Fruit fly (Drosophila melanogaster) whole organism, embryonic: ENCODE data around the gene CG42676.
A peak's percentile ranks its signal among the peaks of the same experiment; 100 is the strongest.

ENCODE experiments used
- Bteb2 ChIP-seq: fragments of 200-800 bp; sonication (Bioruptor generic); optimal IDR thresholded peaks from 2 replicates; lab custom pipeline; 2016; ENCODE audit warnings: missing biosample characterization, missing genetic modification characterization
- CG10267 ChIP-seq: fragments of 200-800 bp; sonication (Bioruptor generic); optimal IDR thresholded peaks from 2 replicates; lab custom pipeline; 2018; ENCODE audit warnings: missing biosample characterization, mild to moderate bottlenecking, missing genetic modification characterization, moderate library complexity
- CG13624 ChIP-seq: fragments of 200-800 bp; sonication (Bioruptor generic); optimal IDR thresholded peaks from 2 replicates; lab custom pipeline; 2016; ENCODE audit warnings: missing biosample characterization, missing genetic modification characterization
- CG15479 ChIP-seq: fragments of 200-800 bp; sonication (Bioruptor generic); optimal IDR thresholded peaks from 3 replicates; lab custom pipeline; 2019; ENCODE audit warnings: missing biosample characterization, mild to moderate bottlenecking, missing genetic modification characterization, moderate library complexity
- CG17186 ChIP-seq: fragments of 200-800 bp; sonication (Bioruptor generic); optimal IDR thresholded peaks from 3 replicates; lab custom pipeline; 2017; ENCODE audit warnings: missing biosample characterization, missing genetic modification reagents, missing genetic modification characterization
- CG2116 ChIP-seq: fragments of 200-800 bp; sonication (Bioruptor generic); optimal IDR thresholded peaks from 3 replicates; lab custom pipeline; 2018; ENCODE audit warnings: missing biosample characterization, mild to moderate bottlenecking, missing genetic modification characterization
- CG2120 ChIP-seq: fragments of 200-800 bp; sonication (Bioruptor generic); optimal IDR thresholded peaks from 3 replicates; lab custom pipeline; 2016; ENCODE audit warnings: missing biosample characterization, missing genetic modification characterization
- CG3847 ChIP-seq: fragments of 200-800 bp; sonication (Bioruptor generic); IDR thresholded peaks from 2 replicates; pipeline ENCODE4 v1.3.6; 2022; ENCODE audit warnings: missing biosample characterization, missing genetic modification characterization
- CG9215 ChIP-seq: fragments of 200-800 bp; sonication (Bioruptor generic); IDR thresholded peaks from 2 replicates; pipeline ENCODE4 v1.3.6; 2022; ENCODE audit warnings: missing biosample characterization, missing genetic modification characterization
- CG9437 ChIP-seq: fragments of 200-800 bp; sonication (Bioruptor generic); optimal IDR thresholded peaks from 2 replicates; lab custom pipeline; 2018; ENCODE audit warnings: missing biosample characterization, mild to moderate bottlenecking, missing genetic modification characterization
- CG9797 ChIP-seq: fragments of 200-800 bp; sonication (Bioruptor generic); optimal IDR thresholded peaks from 3 replicates; lab custom pipeline; 2018; ENCODE audit warnings: missing biosample characterization, mild to moderate bottlenecking, missing genetic modification characterization
- CTCF ChIP-seq: fragments of 200-800 bp; sonication (Bioruptor generic); optimal IDR thresholded peaks from 2 replicates; lab custom pipeline; 2017; ENCODE audit warnings: missing biosample characterization, mild to moderate bottlenecking, missing genetic modification characterization, moderate library complexity
- Dip3 ChIP-seq: fragments of 200-800 bp; sonication (Bioruptor generic); optimal IDR thresholded peaks from 3 replicates; lab custom pipeline; 2016; ENCODE audit warnings: missing biosample characterization, missing genetic modification characterization
- Dp ChIP-seq: fragments of 200-800 bp; sonication (Bioruptor generic); optimal IDR thresholded peaks from 2 replicates; lab custom pipeline; 2018; ENCODE audit warnings: missing biosample characterization, mild to moderate bottlenecking, missing genetic modification characterization, moderate library complexity
- Dref ChIP-seq: fragments of 200-800 bp; sonication (Bioruptor generic); IDR thresholded peaks from 2 replicates; pipeline ENCODE4 v1.3.6; 2022; ENCODE audit warnings: missing biosample characterization, missing genetic modification characterization
- E2f2 ChIP-seq: fragments of 200-800 bp; sonication (Bioruptor generic); IDR thresholded peaks from 2 replicates; pipeline ENCODE4 v1.3.6; 2022; ENCODE audit warnings: missing biosample characterization, missing genetic modification characterization
- Ets97D ChIP-seq: fragments of 200-800 bp; sonication (Bioruptor generic); optimal IDR thresholded peaks from 3 replicates; lab custom pipeline; 2016; ENCODE audit warnings: missing biosample characterization, missing genetic modification characterization
- HLH4C ChIP-seq: fragments of 200-800 bp; sonication (Bioruptor generic); IDR thresholded peaks from 3 replicates; pipeline ENCODE4 v1.3.6; 2022; ENCODE audit warnings: missing biosample characterization, missing genetic modification characterization; ENCODE audit not compliant: partially characterized antibody
- MBD-R2 ChIP-seq: fragments of 200-800 bp; sonication (Bioruptor generic); IDR thresholded peaks from 2 replicates; pipeline ENCODE4 v1.3.6; 2022; ENCODE audit warnings: missing biosample characterization, missing genetic modification characterization
- MTF-1 ChIP-seq: fragments of 200-800 bp; sonication (Bioruptor generic); optimal IDR thresholded peaks from 2 replicates; lab custom pipeline; 2018; ENCODE audit warnings: missing biosample characterization, mild to moderate bottlenecking, missing genetic modification characterization, borderline replicate concordance
- Myb ChIP-seq: fragments of 200-800 bp; sonication (Bioruptor generic); optimal IDR thresholded peaks from 2 replicates; lab custom pipeline; 2016; ENCODE audit warnings: missing biosample characterization, missing genetic modification characterization
- NfI ChIP-seq: fragments of 200-800 bp; sonication (Bioruptor generic); optimal IDR thresholded peaks from 3 replicates; lab custom pipeline; 2018; ENCODE audit warnings: missing biosample characterization, mild to moderate bottlenecking, missing genetic modification characterization, moderate library complexity
- Scr ChIP-seq: fragments of 200-800 bp; sonication (Bioruptor generic); IDR thresholded peaks from 2 replicates; pipeline ENCODE4 v1.3.6; 2022; ENCODE audit warnings: missing biosample characterization, missing genetic modification characterization; ENCODE audit not compliant: partially characterized antibody
- Side ChIP-seq: fragments of 200-800 bp; sonication (Bioruptor generic); optimal IDR thresholded peaks from 2 replicates; lab custom pipeline; 2016; ENCODE audit warnings: missing biosample characterization, missing genetic modification characterization
- Sin3A ChIP-seq: fragments of >200 bp; optimal IDR thresholded peaks from 2 replicates; lab custom pipeline; 2018
- Sry-δ ChIP-seq: fragments of 200-800 bp; sonication (Bioruptor generic); optimal IDR thresholded peaks from 2 replicates; lab custom pipeline; 2016; ENCODE audit warnings: missing biosample characterization, missing genetic modification characterization
- Xbp1 ChIP-seq: fragments of 200-800 bp; sonication (Bioruptor generic); optimal IDR thresholded peaks from 3 replicates; lab custom pipeline; 2016; ENCODE audit warnings: missing biosample characterization, mild to moderate bottlenecking, missing genetic modification characterization
- ap ChIP-seq: fragments of 200-800 bp; sonication (Bioruptor generic); IDR thresholded peaks from 2 replicates; pipeline ENCODE4 v1.3.6; 2022; ENCODE audit warnings: missing biosample characterization, missing genetic modification characterization
- ci ChIP-seq: fragments of 200-800 bp; sonication (Bioruptor generic); IDR thresholded peaks from 3 replicates; pipeline ENCODE4 v1.3.6; 2022; ENCODE audit warnings: missing biosample characterization, missing genetic modification characterization
- crp ChIP-seq, 2 experiments: fragments of 200-800 bp; sonication (Bioruptor generic); optimal IDR thresholded peaks; 2 replicates in 1 of 2; 3 replicates in 1 of 2; lab custom pipeline; 2017; ENCODE audit warnings: missing biosample characterization in 2 of 2, missing genetic modification characterization in 2 of 2, mild to moderate bottlenecking in 1 of 2, moderate library complexity in 1 of 2
- dan ChIP-seq: fragments of 200-800 bp; sonication (Bioruptor generic); IDR thresholded peaks from 2 replicates; pipeline ENCODE4 v1.3.6; 2022; ENCODE audit warnings: missing biosample characterization, missing genetic modification characterization
- exex ChIP-seq: fragments of 200-800 bp; sonication (Bioruptor generic); optimal IDR thresholded peaks from 4 replicates; lab custom pipeline; 2018; ENCODE audit warnings: missing biosample characterization, mild to moderate bottlenecking, missing genetic modification characterization, moderate library complexity
- fd3F ChIP-seq: fragments of 200-800 bp; sonication (Bioruptor generic); optimal IDR thresholded peaks from 2 replicates; lab custom pipeline; 2018; ENCODE audit warnings: missing biosample characterization, mild to moderate bottlenecking, missing genetic modification characterization, moderate library complexity
- gfzf ChIP-seq: fragments of 200-800 bp; sonication (Bioruptor generic); optimal IDR thresholded peaks from 2 replicates; lab custom pipeline; 2016; ENCODE audit warnings: missing biosample characterization, mild to moderate bottlenecking, missing genetic modification characterization, moderate library complexity
- ham ChIP-seq: fragments of 200-800 bp; sonication (Bioruptor generic); IDR thresholded peaks from 2 replicates; pipeline ENCODE4 v1.3.6; 2022; ENCODE audit warnings: missing biosample characterization, missing genetic modification characterization
- nmo ChIP-seq: fragments of 200-800 bp; sonication (Bioruptor generic); optimal IDR thresholded peaks from 2 replicates; lab custom pipeline; 2018; ENCODE audit warnings: missing biosample characterization, mild to moderate bottlenecking, missing genetic modification characterization, moderate library complexity
- otp ChIP-seq: fragments of 200-800 bp; sonication (Bioruptor generic); IDR thresholded peaks from 3 replicates; pipeline ENCODE4, ENCODE4 v1.3.6; 2022; ENCODE audit warnings: missing biosample characterization, missing genetic modification characterization
- phol ChIP-seq: fragments of 200-800 bp; sonication (Bioruptor generic); optimal IDR thresholded peaks from 3 replicates; lab custom pipeline; 2018; ENCODE audit warnings: missing biosample characterization, mild to moderate bottlenecking, missing genetic modification characterization, moderate library complexity
- pzg ChIP-seq: fragments of 200-800 bp; sonication (Bioruptor generic); optimal IDR thresholded peaks from 3 replicates; lab custom pipeline; 2018; ENCODE audit warnings: missing biosample characterization, mild to moderate bottlenecking, missing genetic modification characterization, moderate library complexity
- sd ChIP-seq: fragments of 200-800 bp; sonication (Bioruptor generic); optimal IDR thresholded peaks from 3 replicates; lab custom pipeline; 2018; ENCODE audit warnings: missing biosample characterization, mild to moderate bottlenecking, missing genetic modification characterization, moderate library complexity
- sens ChIP-seq: fragments of 200-800 bp; sonication (Bioruptor generic); peaks from one replicate; lab custom pipeline; 2016; ENCODE audit warnings: missing biosample characterization, missing genetic modification characterization
- sob ChIP-seq: fragments of 200-800 bp; sonication (Bioruptor generic); IDR thresholded peaks from 2 replicates; pipeline ENCODE4 v1.3.6; 2022; ENCODE audit warnings: missing biosample characterization, missing genetic modification characterization
- ttk ChIP-seq: fragments of 200-800 bp; sonication (Bioruptor generic); IDR thresholded peaks from 2 replicates; pipeline ENCODE4 v2.1.2; 2022; ENCODE audit warnings: missing biosample characterization, missing genetic modification characterization
- unc-4 ChIP-seq: fragments of 200-800 bp; sonication (Bioruptor generic); IDR thresholded peaks from 2 replicates; pipeline ENCODE4 v1.3.6; 2022; ENCODE audit warnings: missing biosample characterization, missing genetic modification characterization; ENCODE audit not compliant: partially characterized antibody
- zen ChIP-seq: fragments of 200-800 bp; sonication (Bioruptor generic); optimal IDR thresholded peaks from 3 replicates; lab custom pipeline; 2018; ENCODE audit warnings: missing biosample characterization, mild to moderate bottlenecking, missing genetic modification characterization, moderate library complexity
- zen2 ChIP-seq: fragments of 200-800 bp; sonication (Bioruptor generic); IDR thresholded peaks from 3 replicates; pipeline ENCODE4 v1.3.6; 2022; ENCODE audit warnings: missing biosample characterization, missing genetic modification characterization; ENCODE audit not compliant: partially characterized antibody

CG42676 gene

DNA sequence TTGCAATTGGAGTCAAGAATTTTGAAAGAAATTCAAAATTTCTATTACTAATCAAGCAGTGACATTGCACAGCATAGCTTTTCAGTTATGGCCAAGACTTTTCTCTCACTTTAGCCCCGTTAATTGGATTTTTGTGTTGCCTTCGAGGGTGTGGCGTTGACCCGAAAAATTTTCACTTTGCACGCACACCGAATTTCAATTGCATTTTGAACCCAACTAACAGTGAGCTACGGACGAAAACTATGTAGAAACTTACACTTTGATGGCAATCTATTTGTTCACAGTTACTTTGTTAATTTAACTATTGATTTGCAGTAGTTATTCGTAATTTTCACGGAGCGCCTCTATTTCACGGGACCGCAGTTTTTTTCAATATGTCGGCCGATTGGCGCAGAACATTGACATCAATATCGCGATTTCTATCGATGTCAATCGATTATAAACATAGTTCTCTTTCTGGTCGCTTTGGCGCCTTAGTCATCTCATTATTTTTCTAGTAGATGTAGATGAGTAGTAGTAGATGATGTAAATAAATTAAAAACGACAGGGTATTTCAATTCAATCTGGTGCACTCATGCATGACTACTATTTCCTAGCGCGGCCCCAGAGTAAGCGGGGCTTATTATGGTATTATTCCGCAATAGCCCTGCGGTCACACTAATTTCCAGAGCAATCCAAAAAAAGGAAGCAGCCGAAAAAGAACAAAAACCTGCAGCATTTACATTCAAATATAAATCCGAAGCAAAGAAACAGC is 7.8 kb upstream of the CG42676 start, which contains the start of the genes alpha-Spec, dlt and Cdc37 (continued):
- TF ChIP-seq CG9437 (GFP tag; lab: Kevin White, UChicago) = peak; percentile 5
- TF ChIP-seq Bteb2 (GFP tag; lab: Kevin White, UChicago) = peak; percentile 6
- TF ChIP-seq dan (GFP tag; lab: Robert Waterston, UW) = no peak
- TF ChIP-seq Side (GFP tag; lab: Kevin White, UChicago) = peak; percentile 30
- TF ChIP-seq ttk (GFP tag; lab: Robert Waterston, UW) = no peak
- peak; percentile 68 for TF ChIP-seq CG13624 (GFP tag; lab: Kevin White, UChicago)
- TF ChIP-seq CG9797 (GFP tag; lab: Kevin White, UChicago) = peak; percentile 88
- TF ChIP-seq MTF-1 (GFP tag; lab: Kevin White, UChicago) = peak; percentile 15
- TF ChIP-seq, all 482 proteins: peak for 158

DNA sequence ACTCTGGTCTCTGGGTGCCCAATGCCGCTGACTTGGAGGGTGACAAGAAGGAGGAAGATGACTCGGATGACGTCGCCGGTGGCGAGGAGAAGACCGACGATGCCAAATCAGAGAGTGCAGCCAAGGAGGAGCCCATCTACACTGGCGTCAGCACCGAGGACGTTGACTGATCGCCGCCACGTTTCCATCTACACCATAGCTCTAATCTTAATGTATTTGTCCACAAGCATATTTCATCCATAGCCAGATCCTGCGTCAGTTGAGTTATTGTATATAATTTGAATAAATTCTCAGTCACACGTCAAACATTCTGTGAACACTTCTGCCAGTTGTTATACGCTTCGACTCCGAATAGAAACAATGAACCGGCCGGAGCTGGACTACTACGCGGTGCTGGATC is 5.9 kb upstream of the CG42676 start, which contains the start of gene CG12020:
TSS of gene CG12020 (plus strand) at position 301 of the 400 bp plus-strand sequence.
- no peak for TF ChIP-seq Xbp1 (GFP tag; lab: Kevin White, UChicago)
- peak; percentile 28 for TF ChIP-seq sens (GFP tag; lab: Kevin White, UChicago)
- TF ChIP-seq, all 482 proteins: peak for 1

DNA sequence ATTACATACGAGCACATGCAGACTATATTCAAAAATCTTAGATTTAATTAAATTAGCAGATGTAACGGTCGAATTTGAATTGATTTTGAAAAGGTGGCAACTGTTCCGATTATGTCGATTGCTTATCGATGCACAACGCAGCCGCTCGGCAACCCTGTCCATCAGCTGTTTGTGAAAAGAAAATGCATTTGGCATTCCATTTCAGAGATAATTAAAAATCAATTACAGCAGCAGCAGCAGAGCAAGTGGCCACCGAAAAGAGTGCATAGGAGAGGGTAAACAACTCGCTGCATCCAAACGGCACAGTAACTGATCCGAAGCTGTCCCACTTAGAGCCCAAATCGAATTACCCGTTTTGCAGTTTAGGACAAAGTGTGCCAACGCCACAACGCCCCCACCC is 4.3 kb upstream of the CG42676 start, which contains the start of gene Patj:
TSS of gene Patj (plus strand) at position 155 of the 400 bp plus-strand sequence.
- TF ChIP-seq CG2120 = no peak
- peak; percentile 7; the same call in 1 of the 3 replicates for TF ChIP-seq zen2 (GFP tag; lab: Robert Waterston, UW)
- peak; percentile 99 for TF ChIP-seq Myb (GFP tag; lab: Kevin White, UChicago)
- peak; percentile 55 for TF ChIP-seq exex (tag; lab: Kevin White, UChicago)
- peak; percentile 75 for TF ChIP-seq E2f2 (GFP tag; lab: Robert Waterston, UW)
- TF ChIP-seq sd (tag; lab: Kevin White, UChicago) = peak; percentile 93
- peak; percentile 97 for TF ChIP-seq MBD-R2 (GFP tag; lab: Robert Waterston, UW)
- no peak for TF ChIP-seq CG15479
- peak; percentile 34 for TF ChIP-seq gfzf
- TF ChIP-seq CG3847 (GFP tag; lab: Robert Waterston, UW) = peak; percentile 66
- TF ChIP-seq Dref (GFP tag; lab: Robert Waterston, UW) = peak; percentile 79
- TF ChIP-seq phol (tag; lab: Kevin White, UChicago) = peak; percentile 25
- TF ChIP-seq unc-4 = peak; percentile 55
- TF ChIP-seq Sry-δ (GFP tag; lab: Kevin White, UChicago) = peak; percentile 48
- TF ChIP-seq HLH4C (GFP tag; lab: Robert Waterston, UW) = peak; percentile 24; the same call in 1 of the 3 replicates
- peak; percentile 32 for TF ChIP-seq Sin3A (lab: Kevin White, UChicago)
- peak; percentile 83 for TF ChIP-seq pzg (GFP tag; lab: Kevin White, UChicago)
- TF ChIP-seq Dp (GFP tag; lab: Kevin White, UChicago) = peak; percentile 69
- peak; percentile 3 for TF ChIP-seq CG17186 (GFP tag; lab: Kevin White, UChicago)
- peak; percentile 55 for TF ChIP-seq Scr (GFP tag; lab: Robert Waterston, UW)
- TF ChIP-seq ham (GFP tag; lab: Robert Waterston, UW) = no peak
- TF ChIP-seq CTCF (GFP tag; lab: Kevin White, UChicago) = peak; percentile 49
- peak; percentile 81 to 97 for TF ChIP-seq crp (GFP tag; optimal IDR thresholded peaks at IDR 0.05; lab: Kevin White, UChicago)
- no peak for TF ChIP-seq sob (GFP tag; lab: Robert Waterston, UW)
- peak; percentile 47 for TF ChIP-seq otp
- 0 out of 3 replicates have a peak, but pooled peaks have one; percentile 32 for TF ChIP-seq ci (GFP tag; lab: Robert Waterston, UW)
- TF ChIP-seq CG9215 (GFP tag; lab: Robert Waterston, UW) = no peak
- TF ChIP-seq NfI = no peak
- TF ChIP-seq fd3F = no peak
- peak; percentile 2 for TF ChIP-seq CG10267
- peak; percentile 24 for TF ChIP-seq Ets97D (GFP tag; lab: Kevin White, UChicago)
- TF ChIP-seq ap (GFP tag; lab: Robert Waterston, UW) = no peak
- TF ChIP-seq CG2116 (GFP tag; lab: Kevin White, UChicago) = peak; percentile 67
- peak; percentile 13 for TF ChIP-seq nmo
- no peak for TF ChIP-seq Dip3 (GFP tag; lab: Kevin White, UChicago)
- TF ChIP-seq zen (tag; lab: Kevin White, UChicago) = peak; percentile 98
